Worm (Caenorhabditis elegans): ENCODE measurements around the gene F40F8.1.

ce11 chrII:11128989-11129388, 1.5 kb downstream of the F40F8.1 start, which contains the start of gene F40F8.3:
- TF ChIP-seq ama-1 (optimal IDR thresholded peaks at IDR 0.05), result no peak
- TF ChIP-seq flt-1 (GFP tag; IDR thresholded peaks at IDR 0.05), result no peak
- TF ChIP-seq tra-4 (tag; optimal IDR thresholded peaks at IDR 0.05), result no peak
- TF ChIP-seq aly-1 (tag; optimal IDR thresholded peaks at IDR 0.05), result no peak
- no peak for TF ChIP-seq tbx-37 (GFP tag; conservative IDR thresholded peaks at IDR 0.05)

Data from whole organism, early embryonic.